Worm (Caenorhabditis elegans) whole organism, L3 larva: Measurements from ENCODE around the gene ckb-2.

Source experiments
- R02D3.7 ChIP-seq: fragments of 150-350 bp; optimal IDR thresholded peaks from 2 replicates; lab custom pipeline; 2014; ENCODE audit warnings: missing biosample characterization, missing genetic modification characterization
- ZK546.5 ChIP-seq: sonication (generic microtip); optimal IDR thresholded peaks from 2 replicates; lab custom pipeline; 2017; ENCODE audit warnings: missing biosample characterization, missing genetic modification characterization
- ama-1 ChIP-seq: fragments of 150-350 bp; optimal IDR thresholded peaks from 2 replicates; lab custom pipeline; 2018
- ceh-16 ChIP-seq: sonication (generic microtip); optimal IDR thresholded peaks from 2 replicates; lab custom pipeline; 2017; ENCODE audit warnings: missing biosample characterization, missing genetic modification characterization
- ceh-28 ChIP-seq: fragments of 150-350 bp; optimal IDR thresholded peaks from 2 replicates; lab custom pipeline; 2014; ENCODE audit warnings: missing biosample characterization, missing genetic modification reagents, missing genetic modification characterization
- ceh-82 ChIP-seq: fragments of 150-350 bp; optimal IDR thresholded peaks from 2 replicates; lab custom pipeline; 2014; ENCODE audit warnings: missing biosample characterization, missing genetic modification characterization
- ceh-9 ChIP-seq: sonication (generic microtip); optimal IDR thresholded peaks from 2 replicates; lab custom pipeline; 2018; ENCODE audit warnings: missing biosample characterization, missing genetic modification characterization
- daf-12 ChIP-seq: fragments of 150-350 bp; optimal IDR thresholded peaks from 2 replicates; lab custom pipeline; 2014; ENCODE audit warnings: missing biosample characterization, missing genetic modification reagents, missing genetic modification characterization
- egl-27 ChIP-seq: sonication (generic microtip); optimal IDR thresholded peaks from 4 replicates; lab custom pipeline; 2017; ENCODE audit warnings: missing biosample characterization, missing genetic modification reagents, missing genetic modification characterization
- egl-5 ChIP-seq: fragments of 150-350 bp; optimal IDR thresholded peaks from 2 replicates; lab custom pipeline; 2017; ENCODE audit warnings: missing biosample characterization, missing genetic modification reagents, missing genetic modification characterization, inconsistent platforms
- elt-1 ChIP-seq: fragments of 150-350 bp; optimal IDR thresholded peaks from 2 replicates; lab custom pipeline; 2014; ENCODE audit warnings: missing biosample characterization, missing genetic modification characterization
- elt-2 ChIP-seq: sonication (generic microtip); optimal IDR thresholded peaks from 2 replicates; lab custom pipeline; 2016; ENCODE audit warnings: missing genetic modification reagents, mild to moderate bottlenecking, missing genetic modification characterization, missing compliant biosample characterization
- eor-1 ChIP-seq, 2 experiments: fragments of 150-350 bp; optimal IDR thresholded peaks; 2 replicates each; lab custom pipeline; 2014 to 2018; ENCODE audit warnings: missing biosample characterization in 2 of 2, missing genetic modification characterization in 2 of 2
- fkh-10 ChIP-seq: sonication (generic microtip); optimal IDR thresholded peaks from 2 replicates; lab custom pipeline; 2017; ENCODE audit warnings: missing biosample characterization, missing genetic modification reagents, missing genetic modification characterization
- fkh-2 ChIP-seq: fragments of 150-350 bp; optimal IDR thresholded peaks from 2 replicates; lab custom pipeline; 2014; ENCODE audit warnings: missing biosample characterization, missing genetic modification reagents, missing genetic modification characterization
- fos-1 ChIP-seq: fragments of 150-350 bp; optimal IDR thresholded peaks from 2 replicates; lab custom pipeline; 2014; ENCODE audit warnings: missing biosample characterization, missing genetic modification characterization
- hmg-11 ChIP-seq: sonication (generic microtip); optimal IDR thresholded peaks from 2 replicates; lab custom pipeline; 2016; ENCODE audit warnings: missing genetic modification characterization, missing compliant biosample characterization
- jun-1 ChIP-seq: fragments of 150-350 bp; optimal IDR thresholded peaks from 2 replicates; lab custom pipeline; 2014; ENCODE audit warnings: missing biosample characterization, missing genetic modification reagents, missing genetic modification characterization
- lin-15B ChIP-seq: fragments of 150-350 bp; optimal IDR thresholded peaks from 2 replicates; lab custom pipeline; 2014; ENCODE audit warnings: missing biosample characterization, missing genetic modification characterization
- lin-39 ChIP-seq: fragments of 150-350 bp; optimal IDR thresholded peaks from 2 replicates; lab custom pipeline; 2018; ENCODE audit warnings: missing biosample characterization, missing genetic modification reagents, missing genetic modification characterization
- lsy-12 ChIP-seq: sonication (generic microtip); optimal IDR thresholded peaks from 2 replicates; lab custom pipeline; 2016; ENCODE audit warnings: mild to moderate bottlenecking, missing genetic modification characterization, missing compliant biosample characterization
- mdl-1 ChIP-seq: fragments of 150-350 bp; optimal IDR thresholded peaks from 2 replicates; lab custom pipeline; 2014; ENCODE audit warnings: missing biosample characterization, missing genetic modification characterization
- mml-1 ChIP-seq: fragments of 150-350 bp; sonication (generic microtip); optimal IDR thresholded peaks from 3 replicates; lab custom pipeline; 2014; ENCODE audit warnings: missing biosample characterization, missing genetic modification characterization
- nfya-1 ChIP-seq: sonication (generic microtip); optimal IDR thresholded peaks from 2 replicates; lab custom pipeline; 2017; ENCODE audit warnings: missing genetic modification characterization, mild to moderate bottlenecking, missing compliant biosample characterization, antibody characterized with exemption, moderate library complexity; ENCODE audit not compliant: insufficient read depth
- nhr-11 ChIP-seq: fragments of 150-350 bp; optimal IDR thresholded peaks from 2 replicates; lab custom pipeline; 2014; ENCODE audit warnings: missing biosample characterization, missing genetic modification characterization
- nhr-12 ChIP-seq: fragments of 150-350 bp; optimal IDR thresholded peaks from 2 replicates; lab custom pipeline; 2014; ENCODE audit warnings: missing biosample characterization, missing genetic modification characterization
- nhr-23 ChIP-seq: fragments of 150-350 bp; optimal IDR thresholded peaks from 2 replicates; lab custom pipeline; 2014; ENCODE audit warnings: missing biosample characterization, missing genetic modification reagents, missing genetic modification characterization
- nhr-237 ChIP-seq: fragments of 150-350 bp; optimal IDR thresholded peaks from 2 replicates; lab custom pipeline; 2014; ENCODE audit warnings: missing biosample characterization, missing genetic modification characterization
- nhr-25 ChIP-seq: sonication (generic microtip); optimal IDR thresholded peaks from 2 replicates; lab custom pipeline; 2017; ENCODE audit warnings: missing biosample characterization, missing genetic modification characterization
- nhr-28 ChIP-seq: fragments of 150-350 bp; optimal IDR thresholded peaks from 2 replicates; lab custom pipeline; 2014; ENCODE audit warnings: missing biosample characterization, missing genetic modification characterization
- nhr-43 ChIP-seq: sonication (generic microtip); optimal IDR thresholded peaks from 2 replicates; lab custom pipeline; 2016; ENCODE audit warnings: mild to moderate bottlenecking, missing genetic modification characterization, missing compliant biosample characterization; ENCODE audit not compliant: poor library complexity, severe bottlenecking
- nhr-67 ChIP-seq: fragments of 150-350 bp; optimal IDR thresholded peaks from 2 replicates; lab custom pipeline; 2014; ENCODE audit warnings: missing biosample characterization, missing genetic modification characterization
- nhr-76 ChIP-seq: fragments of 150-350 bp; sonication (generic microtip); optimal IDR thresholded peaks from 5 replicates; lab custom pipeline; 2014; ENCODE audit warnings: missing biosample characterization, missing genetic modification characterization
- nhr-77 ChIP-seq: fragments of 150-350 bp; optimal IDR thresholded peaks from 2 replicates; lab custom pipeline; 2014; ENCODE audit warnings: missing biosample characterization, missing genetic modification characterization
- pha-4 ChIP-seq: fragments of 150-350 bp; optimal IDR thresholded peaks from 2 replicates; lab custom pipeline; 2014; ENCODE audit warnings: missing biosample characterization, missing genetic modification reagents, missing genetic modification characterization
- pqm-1 ChIP-seq: fragments of 150-350 bp; optimal IDR thresholded peaks from 2 replicates; lab custom pipeline; 2017; ENCODE audit warnings: missing biosample characterization, missing genetic modification characterization, inconsistent platforms
- sea-2 ChIP-seq: fragments of 150-350 bp; sonication (generic microtip); optimal IDR thresholded peaks from 4 replicates; lab custom pipeline; 2014; ENCODE audit warnings: missing biosample characterization, missing genetic modification reagents, missing genetic modification characterization
- skn-1 ChIP-seq: fragments of 150-350 bp; optimal IDR thresholded peaks from 2 replicates; lab custom pipeline; 2014; ENCODE audit warnings: missing biosample characterization, missing genetic modification characterization
- snpc-4 ChIP-seq: fragments of 150-350 bp; optimal IDR thresholded peaks from 2 replicates; lab custom pipeline; 2014; ENCODE audit warnings: missing biosample characterization, missing genetic modification characterization
- tbx-2 ChIP-seq: sonication (generic microtip); optimal IDR thresholded peaks from 2 replicates; lab custom pipeline; 2016; ENCODE audit warnings: mild to moderate bottlenecking, missing genetic modification characterization, missing compliant biosample characterization
- unc-39 ChIP-seq: sonication (generic microtip); optimal IDR thresholded peaks from 4 replicates; lab custom pipeline; 2017; ENCODE audit warnings: missing biosample characterization, missing genetic modification characterization
- unc-62 ChIP-seq: fragments of 150-350 bp; sonication (generic microtip); optimal IDR thresholded peaks from 4 replicates; lab custom pipeline; 2014; ENCODE audit warnings: missing biosample characterization, missing genetic modification reagents, missing genetic modification characterization
- zag-1 ChIP-seq: fragments of 150-350 bp; optimal IDR thresholded peaks from 2 replicates; lab custom pipeline; 2014; ENCODE audit warnings: missing biosample characterization, missing genetic modification characterization
- ztf-11 ChIP-seq: fragments of 150-350 bp; optimal IDR thresholded peaks from 2 replicates; lab custom pipeline; 2014; ENCODE audit warnings: missing biosample characterization, missing genetic modification characterization
- ztf-4 ChIP-seq: fragments of 150-350 bp; optimal IDR thresholded peaks from 2 replicates; lab custom pipeline; 2014; ENCODE audit warnings: missing biosample characterization, missing genetic modification characterization

ckb-2 gene

DNA sequence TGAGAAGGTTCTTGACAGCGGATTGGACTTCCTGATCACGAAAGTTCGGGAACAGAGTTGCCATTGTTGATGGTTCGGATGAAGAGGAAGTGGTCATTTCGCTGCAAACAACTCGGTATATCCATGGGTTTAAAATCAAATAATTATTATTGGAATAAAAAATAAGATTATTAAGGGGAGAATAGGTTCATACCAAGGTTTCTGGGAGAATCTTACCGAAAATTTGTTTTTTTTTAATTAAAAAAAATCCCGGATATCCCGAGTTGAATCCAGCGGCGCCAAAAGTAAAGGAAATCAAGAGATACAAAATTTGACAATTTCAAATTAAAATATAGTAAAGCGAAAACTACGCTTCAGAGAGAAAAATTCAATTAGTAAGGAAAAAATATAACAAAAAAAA is 50.2 kb downstream of the ckb-2 start, which contains the start of the genes R07E5.19 and pdcd-2:
TSS of gene R07E5.19 (minus strand) at position 101 of the 400 bp plus-strand sequence.
TSS of gene pdcd-2 (minus strand) at position 102 of the 400 bp plus-strand sequence.
- no peak for TF ChIP-seq sea-2

DNA sequence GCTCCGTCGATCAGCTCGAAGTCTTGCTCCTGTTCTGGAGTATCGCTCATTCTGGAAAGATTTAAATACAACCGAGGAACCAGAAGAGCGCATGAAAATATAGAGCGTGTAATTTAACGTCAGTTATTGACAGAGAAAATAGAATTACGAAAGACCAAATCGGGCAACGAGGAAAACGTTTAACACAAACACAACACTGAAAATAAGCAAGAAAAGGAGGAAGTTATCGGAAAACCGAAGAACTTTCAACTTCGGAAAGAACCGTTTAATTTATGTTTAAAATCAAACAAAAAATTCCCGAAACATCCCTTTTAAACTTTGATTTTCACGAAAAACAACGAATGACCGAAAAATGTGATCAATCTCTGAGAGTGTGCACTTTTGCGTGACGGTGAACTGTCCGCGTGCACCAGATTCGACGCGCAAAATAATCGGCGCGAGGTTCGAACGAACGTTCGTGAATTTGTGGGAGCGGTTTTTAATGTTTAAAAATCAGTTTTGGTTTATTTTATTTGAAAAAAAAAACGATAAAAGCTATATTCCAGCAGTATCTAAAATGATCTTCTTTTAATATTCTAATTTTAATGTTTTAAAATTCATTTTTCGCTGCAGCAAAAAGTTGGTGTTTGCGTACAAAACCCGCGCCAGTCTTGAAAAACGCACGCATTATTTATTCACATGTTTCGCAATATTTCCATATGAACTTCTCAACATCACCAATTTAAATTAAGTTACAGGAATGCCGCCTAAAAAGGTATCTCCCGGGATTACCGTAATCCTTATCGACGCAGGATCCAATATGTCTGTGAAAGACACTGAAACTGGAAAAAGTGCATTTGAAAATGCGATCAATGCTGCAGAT is 51.6 kb downstream of the ckb-2 start, which contains the start of the genes R07E5.7 and cku-80:
TSS of gene R07E5.7 (minus strand) at position 51 of the 862 bp plus-strand sequence.
TSS of gene cku-80 (plus strand) at position 732 of the 862 bp plus-strand sequence.
- no peak for TF ChIP-seq nhr-11 (tag; lab: Kevin White, UChicago)
- TF ChIP-seq mml-1 (tag; lab: Kevin White, UChicago): no peak
- TF ChIP-seq mdl-1: no peak
- TF ChIP-seq nhr-77 (tag; lab: Kevin White, UChicago): no peak
- TF ChIP-seq nhr-67 (tag; lab: Kevin White, UChicago): no peak
- TF ChIP-seq nhr-12 (tag; lab: Kevin White, UChicago): no peak
- TF ChIP-seq daf-12 (tag; lab: Kevin White, UChicago): no peak
- TF ChIP-seq egl-5: no peak
- TF ChIP-seq nhr-23 (tag; lab: Kevin White, UChicago): peak; percentile 66
- TF ChIP-seq R02D3.7 (tag; lab: Kevin White, UChicago): peak; percentile 26
- TF ChIP-seq ceh-28 (tag; lab: Kevin White, UChicago): no peak
- TF ChIP-seq unc-39 (tag; lab: Kevin White, UChicago): no peak
- TF ChIP-seq tbx-2 (tag; lab: Kevin White, UChicago): no peak
- no peak for TF ChIP-seq egl-27 (tag; lab: Kevin White, UChicago)
- peak; percentile 50 for TF ChIP-seq hmg-11 (tag; lab: Kevin White, UChicago)
- peak; percentile 65 for TF ChIP-seq nfya-1 (tag; lab: Kevin White, UChicago)
- TF ChIP-seq ama-1 (lab: Kevin White, UChicago): peak; percentile 17
- no peak for TF ChIP-seq ceh-9 (tag; lab: Kevin White, UChicago)
- no peak for TF ChIP-seq ztf-11
- no peak for TF ChIP-seq fos-1 (tag; lab: Kevin White, UChicago)
- no peak for TF ChIP-seq jun-1 (tag; lab: Kevin White, UChicago)
- TF ChIP-seq fkh-10 (GFP tag; lab: Kevin White, UChicago): no peak
- peak; percentile 60 for TF ChIP-seq snpc-4 (tag; lab: Kevin White, UChicago)
- TF ChIP-seq ceh-82 (tag; lab: Kevin White, UChicago): no peak
- no peak for TF ChIP-seq nhr-237
- no peak for TF ChIP-seq nhr-28 (tag; lab: Kevin White, UChicago)
- no peak for TF ChIP-seq ztf-4 (tag; lab: Kevin White, UChicago)
- TF ChIP-seq eor-1 (tag; optimal IDR thresholded peaks at IDR 0.05; lab: Kevin White, UChicago): no peak
- peak; percentile 55 for TF ChIP-seq pha-4 (tag; lab: Kevin White, UChicago)
- no peak for TF ChIP-seq lin-39
- TF ChIP-seq nhr-25 (tag; lab: Kevin White, UChicago): peak; percentile 15
- no peak for TF ChIP-seq ceh-16
- no peak for TF ChIP-seq unc-62 (GFP tag; lab: Kevin White, UChicago)
- TF ChIP-seq nhr-43 (tag; lab: Kevin White, UChicago): peak; percentile 28
- TF ChIP-seq lin-15B: peak; percentile 75
- TF ChIP-seq elt-1 (tag; lab: Kevin White, UChicago): no peak
- no peak for TF ChIP-seq fkh-2
- TF ChIP-seq pqm-1 (tag; lab: Kevin White, UChicago): no peak
- no peak for TF ChIP-seq ZK546.5 (tag; lab: Kevin White, UChicago)
- no peak for TF ChIP-seq zag-1
- TF ChIP-seq lsy-12 (tag; lab: Kevin White, UChicago): no peak
- no peak for TF ChIP-seq nhr-76 (tag; lab: Kevin White, UChicago)
- TF ChIP-seq elt-2 (tag; lab: Kevin White, UChicago): peak; percentile 50
- peak; percentile 29 for TF ChIP-seq skn-1
